Worm (Caenorhabditis elegans): ENCODE measurements around the gene ZK1290.11.

DNA sequence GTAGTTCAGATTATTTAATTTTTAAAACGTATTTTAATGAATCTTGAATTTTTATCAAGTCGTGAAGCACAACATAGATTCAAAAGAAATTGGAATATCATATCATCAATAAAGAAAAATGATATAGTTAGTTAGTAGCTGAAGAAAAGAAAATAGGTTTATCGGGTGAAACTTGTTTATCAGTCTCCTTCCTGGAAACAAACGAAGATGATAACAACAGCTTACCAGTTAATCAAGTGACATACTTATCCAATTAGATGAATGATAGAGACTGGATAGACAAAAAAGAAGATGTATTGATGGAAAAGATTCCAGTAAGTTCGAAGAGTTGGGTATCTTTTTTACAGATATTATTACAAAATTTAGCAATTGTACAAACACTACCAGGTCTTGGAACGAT is 18.4 kb downstream of the ZK1290.11 start:
- TF ChIP-seq nhr-237 (tag; optimal IDR thresholded peaks at IDR 0.05) (no peak), mab-5 (tag; optimal IDR thresholded peaks at IDR 0.05) (no peak), mep-1 (tag; optimal IDR thresholded peaks at IDR 0.05) (no peak), elt-3 (tag; optimal IDR thresholded peaks at IDR 0.05) (no peak)
